Fruit fly (Drosophila melanogaster): ENCODE data around the gene mei-38.
A peak's percentile ranks its signal among the peaks of the same experiment; 100 is the strongest.

DNA sequence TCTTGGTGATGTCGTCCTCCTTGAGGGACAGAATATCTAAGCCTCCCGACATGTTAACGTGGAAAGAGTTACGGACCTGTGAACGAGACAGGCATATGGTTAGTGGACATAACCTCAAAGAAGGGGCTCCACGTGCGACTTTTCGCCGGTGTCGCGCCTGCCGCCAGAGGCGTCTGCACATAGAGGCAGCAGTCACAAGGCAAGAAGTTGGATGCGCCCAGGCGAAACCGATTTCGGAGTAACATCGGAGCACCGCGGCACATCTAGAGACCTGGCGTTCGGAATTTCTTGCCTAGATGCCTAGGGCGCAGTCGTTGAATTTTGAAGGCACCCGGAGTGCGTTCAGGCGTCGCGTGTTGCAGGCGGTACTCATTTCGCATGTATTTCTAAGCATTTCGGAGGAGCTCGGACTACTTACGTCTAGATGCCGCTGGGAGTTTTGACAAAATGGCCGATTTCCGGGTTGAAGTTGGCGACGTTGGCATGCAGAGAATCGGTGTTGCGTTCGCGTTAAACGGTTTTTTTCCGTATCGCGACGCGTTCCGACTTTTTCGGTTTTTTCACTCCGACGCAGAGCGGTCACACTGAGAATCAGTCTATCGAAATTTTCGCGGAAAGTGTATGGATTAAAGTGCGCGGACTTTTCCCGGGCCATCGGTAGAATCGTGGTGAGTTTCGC, 6.1 kb downstream of the mei-38 start, which contains the start of the genes sta and inc:
- peak; percentile 95 for TF ChIP-seq Mnt (GFP tag; optimal IDR thresholded peaks at IDR 0.05)
- TF ChIP-seq kay (GFP tag; ENCODE audit: borderline replicate concordance): no peak
- TF ChIP-seq CG7101 (tag; optimal IDR thresholded peaks at IDR 0.05): peak; percentile 89
- TF ChIP-seq CG14711 (tag; optimal IDR thresholded peaks at IDR 0.05): peak; percentile 70
- peak; percentile 75 for TF ChIP-seq CG11617 (GFP tag; optimal IDR thresholded peaks at IDR 0.05)
- peak; percentile 61 for TF ChIP-seq ovo (GFP tag; optimal IDR thresholded peaks at IDR 0.05)
- peak; percentile 62 for TF ChIP-seq tj (GFP tag; optimal IDR thresholded peaks at IDR 0.05)
- no peak for TF ChIP-seq CG5204 (GFP tag; optimal IDR thresholded peaks at IDR 0.05)
- TF ChIP-seq pad (GFP tag; optimal IDR thresholded peaks at IDR 0.05): peak; percentile 76
- peak; percentile 5 for TF ChIP-seq Clk (GFP tag; optimal IDR thresholded peaks at IDR 0.05)

Data from whole organism, adult.